Worm (Caenorhabditis elegans): ENCODE results near the gene K09H11.4.

- TF ChIP-seq ceh-48 (tag; optimal IDR thresholded peaks at IDR 0.05), result no peak
- no peak for TF ChIP-seq ztf-16 (tag; optimal IDR thresholded peaks at IDR 0.05)
- TF ChIP-seq elt-2 (tag; optimal IDR thresholded peaks at IDR 0.05), result no peak
- no peak for TF ChIP-seq ama-1 (optimal IDR thresholded peaks at IDR 0.05)
- TF ChIP-seq ceh-19 (GFP tag; optimal IDR thresholded peaks at IDR 0.05), result no peak
- TF ChIP-seq mec-3 (tag; optimal IDR thresholded peaks at IDR 0.05; ENCODE audit: borderline replicate concordance), result no peak
- no peak for TF ChIP-seq pros-1 (tag; optimal IDR thresholded peaks at IDR 0.05)
- TF ChIP-seq hlh-15 (tag; optimal IDR thresholded peaks at IDR 0.05), result no peak
- no peak for TF ChIP-seq pha-4 (tag; optimal IDR thresholded peaks at IDR 0.05)
- no peak for TF ChIP-seq ttx-3 (tag; optimal IDR thresholded peaks at IDR 0.05)
- TF ChIP-seq unc-3 (GFP tag; conservative IDR thresholded peaks at IDR 0.05), result no peak
- no peak for TF ChIP-seq unc-3 (tag; optimal IDR thresholded peaks at IDR 0.05)
- TF ChIP-seq fkh-10 (GFP tag; optimal IDR thresholded peaks at IDR 0.05), result no peak
Measured at ce11 chrV:5696177-5696576, 30.2 kb downstream of the K09H11.4 start.

Data from whole organism, late embryonic.